Fruit fly (Drosophila melanogaster) whole organism, wandering third instar larva: ENCODE measurements around the gene MED7.

Source experiments
- Abd-B ChIP-seq: fragments of >200 bp; optimal IDR thresholded peaks from 2 replicates; lab custom pipeline; 2017; ENCODE audit warnings: missing biosample characterization, missing genetic modification characterization
- CG32264 ChIP-seq: fragments of 200-800 bp; sonication (Bioruptor generic); optimal IDR thresholded peaks from 2 replicates; lab custom pipeline; 2016; ENCODE audit warnings: missing biosample characterization, missing genetic modification characterization
- CG9705 ChIP-seq: fragments of 200-800 bp; sonication (Bioruptor generic); optimal IDR thresholded peaks from 2 replicates; lab custom pipeline; 2018; ENCODE audit warnings: missing biosample characterization, mild to moderate bottlenecking, missing genetic modification characterization
- CrebA ChIP-seq: fragments of 200-800 bp; sonication (Bioruptor generic); optimal IDR thresholded peaks from 2 replicates; lab custom pipeline; 2016; ENCODE audit warnings: missing biosample characterization, mild to moderate bottlenecking, missing genetic modification characterization, borderline replicate concordance
- Dfd ChIP-seq: fragments of >200 bp; optimal IDR thresholded peaks from 2 replicates; lab custom pipeline; 2017; ENCODE audit warnings: missing biosample characterization, missing genetic modification characterization
- GATAd ChIP-seq: sonication (Bioruptor generic); optimal IDR thresholded peaks from 2 replicates; lab custom pipeline; 2016; ENCODE audit warnings: missing biosample characterization, missing genetic modification characterization
- HLH106 ChIP-seq: fragments of 200-800 bp; optimal IDR thresholded peaks from 3 replicates; lab custom pipeline; 2019; ENCODE audit warnings: missing biosample characterization, mild to moderate bottlenecking, missing genetic modification characterization, moderate library complexity
- Hnf4 ChIP-seq: fragments of 200-800 bp; sonication (Bioruptor generic); optimal IDR thresholded peaks from 2 replicates; lab custom pipeline; 2016; ENCODE audit warnings: missing biosample characterization, mild to moderate bottlenecking, missing genetic modification characterization
- Hr78 ChIP-seq: fragments of >200 bp; optimal IDR thresholded peaks from 2 replicates; lab custom pipeline; 2017; ENCODE audit warnings: missing biosample characterization, missing genetic modification characterization
- Hr83 ChIP-seq: fragments of 200-300 bp; sonication (Bioruptor generic); optimal IDR thresholded peaks from 2 replicates; lab custom pipeline; 2016; ENCODE audit warnings: missing biosample characterization, mild to moderate bottlenecking, missing genetic modification characterization, moderate library complexity; ENCODE audit not compliant: poor library complexity, severe bottlenecking
- Jra ChIP-seq: sonication (Bioruptor generic); optimal IDR thresholded peaks from 2 replicates; lab custom pipeline; 2016; ENCODE audit warnings: missing biosample characterization, missing genetic modification characterization
- Mio ChIP-seq: sonication (Bioruptor generic); optimal IDR thresholded peaks from 2 replicates; lab custom pipeline; 2016; ENCODE audit warnings: missing biosample characterization, missing genetic modification characterization
- Myc ChIP-seq: fragments of >200 bp; optimal IDR thresholded peaks from 2 replicates; lab custom pipeline; 2017
- N ChIP-seq: fragments of >200 bp; optimal IDR thresholded peaks from 2 replicates; lab custom pipeline; 2018; ENCODE audit warnings: missing biosample characterization, missing external identifiers, missing genetic modification characterization
- Rel ChIP-seq, 2 experiments: fragments of 200-800 bp; sonication (Bioruptor generic) in 1 of 2; optimal IDR thresholded peaks; 2 replicates in 1 of 2; 3 replicates in 1 of 2; lab custom pipeline; 2016 to 2019; ENCODE audit warnings: mild to moderate bottlenecking in 2 of 2, missing biosample characterization in 2 of 2, missing genetic modification characterization in 2 of 2, moderate library complexity in 1 of 2
- Sp1 ChIP-seq: fragments of 200-800 bp; sonication (Bioruptor generic); optimal IDR thresholded peaks from 3 replicates; lab custom pipeline; 2019; ENCODE audit warnings: missing biosample characterization, mild to moderate bottlenecking, missing genetic modification characterization, moderate library complexity
- Vsx2 ChIP-seq: fragments of 200-300, 225-300 bp; sonication (Bioruptor generic); optimal IDR thresholded peaks from 2 replicates; lab custom pipeline; 2018; ENCODE audit warnings: missing biosample characterization, missing genetic modification characterization; ENCODE audit not compliant: partially characterized antibody
- br ChIP-seq: fragments of 200-800 bp; sonication (Bioruptor generic); optimal IDR thresholded peaks from 2 replicates; lab custom pipeline; 2016; ENCODE audit warnings: missing biosample characterization, missing genetic modification characterization
- brk ChIP-seq: fragments of 200-800 bp; sonication (Bioruptor generic); optimal IDR thresholded peaks from 2 replicates; lab custom pipeline; 2016; ENCODE audit warnings: missing biosample characterization, mild to moderate bottlenecking, missing genetic modification characterization
- dl ChIP-seq, 2 experiments: fragments of 175-275, 200-275 bp in 1 of 2; fragments of 200-275 bp in 1 of 2; sonication (Bioruptor generic); optimal IDR thresholded peaks; lab custom pipeline; 2018; ENCODE audit warnings: mild to moderate bottlenecking in 2 of 2, missing biosample characterization in 2 of 2, missing genetic modification characterization in 2 of 2, moderate library complexity in 2 of 2; ENCODE audit not compliant: partially characterized antibody in 2 of 2, insufficient read depth in 1 of 2
- dmrt93B ChIP-seq: fragments of 200-800 bp; sonication (Bioruptor generic); optimal IDR thresholded peaks from 2 replicates; lab custom pipeline; 2018; ENCODE audit warnings: missing biosample characterization, mild to moderate bottlenecking, missing genetic modification characterization
- dsf ChIP-seq: sonication (Bioruptor generic); optimal IDR thresholded peaks from 2 replicates; lab custom pipeline; 2016; ENCODE audit warnings: missing biosample characterization, missing genetic modification characterization, borderline replicate concordance
- ey ChIP-seq: fragments of 200-800 bp; sonication (Bioruptor generic); optimal IDR thresholded peaks from 2 replicates; lab custom pipeline; 2016; ENCODE audit warnings: missing biosample characterization, missing genetic modification characterization
- foxo ChIP-seq, 2 experiments: fragments of 200-800 bp; sonication (Bioruptor generic); optimal IDR thresholded peaks; 2 replicates in 1 of 2; 3 replicates in 1 of 2; lab custom pipeline; 2016 to 2017; ENCODE audit warnings: missing biosample characterization in 2 of 2, missing genetic modification characterization in 2 of 2
- fru ChIP-seq: fragments of 200-800 bp; sonication (Bioruptor generic); optimal IDR thresholded peaks from 3 replicates; lab custom pipeline; 2016; ENCODE audit warnings: missing biosample characterization, mild to moderate bottlenecking, missing genetic modification characterization
- jim ChIP-seq: fragments of 175-275, 200-325 bp; sonication (Bioruptor generic); optimal IDR thresholded peaks from 2 replicates; lab custom pipeline; 2016; ENCODE audit warnings: missing biosample characterization, mild to moderate bottlenecking, missing genetic modification characterization
- lola ChIP-seq: fragments of >200 bp; optimal IDR thresholded peaks from 2 replicates; lab custom pipeline; 2017; ENCODE audit warnings: missing biosample characterization, missing genetic modification characterization
- pan ChIP-seq: fragments of >200 bp; optimal IDR thresholded peaks from 2 replicates; lab custom pipeline; 2017
- psq ChIP-seq: fragments of 200-800 bp; sonication (Bioruptor generic); optimal IDR thresholded peaks from 3 replicates; lab custom pipeline; 2017; ENCODE audit warnings: missing biosample characterization, mild to moderate bottlenecking, missing genetic modification characterization, moderate library complexity
- sv ChIP-seq: fragments of 200-800 bp; sonication (Bioruptor generic); optimal IDR thresholded peaks from 3 replicates; lab custom pipeline; 2016; ENCODE audit warnings: missing biosample characterization, missing genetic modification characterization
- tai ChIP-seq: sonication (Bioruptor generic); optimal IDR thresholded peaks from 2 replicates; lab custom pipeline; 2016; ENCODE audit warnings: missing biosample characterization, missing genetic modification characterization
- usp ChIP-seq: fragments of >200 bp; optimal IDR thresholded peaks from 2 replicates; lab custom pipeline; 2017; ENCODE audit warnings: missing biosample characterization, missing genetic modification characterization
- woc ChIP-seq: sonication (Bioruptor generic); optimal IDR thresholded peaks from 2 replicates; lab custom pipeline; 2016; ENCODE audit warnings: missing biosample characterization, mild to moderate bottlenecking, missing genetic modification characterization

MED7 gene

dm6 chr3R:10782167-10782566 is 21.3 kb upstream of the MED7 start, which contains the start of gene CG42633:
Gene CG42633 (minus strand): TSS chr3R:10782267.
- TF ChIP-seq Myc (no peak), Hr78 (no peak), N (GFP tag; lab: Kevin White, UChicago) (no peak), Sp1 (GFP tag; lab: Kevin White, UChicago) (no peak), fru (GFP tag; lab: Kevin White, UChicago) (no peak), usp (no peak), dmrt93B (GFP tag; lab: Kevin White, UChicago) (no peak), Hr83 (GFP tag; lab: Kevin White, UChicago) (no peak), Dfd (GFP tag; lab: Kevin White, UChicago) (no peak), HLH106 (tag; lab: Kevin White, UChicago) (no peak), Vsx2 (GFP tag; lab: Kevin White, UChicago) (no peak), Abd-B (GFP tag; lab: Kevin White, UChicago) (no peak), br (GFP tag; lab: Kevin White, UChicago) (no peak), psq (no peak), dsf (no peak), sv (GFP tag; lab: Kevin White, UChicago) (no peak), brk (GFP tag; lab: Kevin White, UChicago) (no peak), Jra (GFP tag; lab: Kevin White, UChicago) (no peak), dl (GFP tag; optimal IDR thresholded peaks at IDR 0.05; lab: Kevin White, UChicago; ENCODE audit: insufficient read depth in 1 of 2, partially characterized antibody in 2 of 2) (no peak), lola (GFP tag; lab: Kevin White, UChicago) (no peak)
- TF ChIP-seq, all 38 proteins: peak for 0

dm6 chr3R:10780161-10780560 is 19.3 kb upstream of the MED7 start:
- no peak for TF ChIP-seq tai (GFP tag; lab: Kevin White, UChicago)
- no peak for TF ChIP-seq N (GFP tag; lab: Kevin White, UChicago)

dm6 chr3R:10779269-10779668 is 18.4 kb upstream of the MED7 start, which contains the start of gene Desi:
Gene Desi (plus strand): TSS chr3R:10779569.
- TF ChIP-seq Hr83 (GFP tag; lab: Kevin White, UChicago): no peak
- no peak for TF ChIP-seq CrebA
- TF ChIP-seq Sp1 (GFP tag; lab: Kevin White, UChicago): no peak
- no peak for TF ChIP-seq N (GFP tag; lab: Kevin White, UChicago)
- no peak for TF ChIP-seq pan
- TF ChIP-seq Dfd (GFP tag; lab: Kevin White, UChicago): no peak
- no peak for TF ChIP-seq usp
- no peak for TF ChIP-seq fru (GFP tag; lab: Kevin White, UChicago)
- no peak for TF ChIP-seq woc (GFP tag; lab: Kevin White, UChicago)

- no peak for TF ChIP-seq Dfd (GFP tag; lab: Kevin White, UChicago)
- no peak for TF ChIP-seq Jra (GFP tag; lab: Kevin White, UChicago)
- no peak for TF ChIP-seq Hnf4 (GFP tag; lab: Kevin White, UChicago)
- TF ChIP-seq usp: no peak
- TF ChIP-seq N (GFP tag; lab: Kevin White, UChicago): no peak
- TF ChIP-seq Mio (GFP tag; lab: Kevin White, UChicago): no peak
- no peak for TF ChIP-seq pan
- no peak for TF ChIP-seq CrebA
- no peak for TF ChIP-seq lola (GFP tag; lab: Kevin White, UChicago)
- no peak for TF ChIP-seq dmrt93B (GFP tag; lab: Kevin White, UChicago)
- TF ChIP-seq foxo (GFP tag; optimal IDR thresholded peaks at IDR 0.05; lab: Kevin White, UChicago): no peak
- TF ChIP-seq jim: no peak
- TF ChIP-seq dsf: no peak
- no peak for TF ChIP-seq sv (GFP tag; lab: Kevin White, UChicago)
- TF ChIP-seq brk (GFP tag; lab: Kevin White, UChicago): no peak
- TF ChIP-seq GATAd: no peak
- no peak for TF ChIP-seq Hr78
- TF ChIP-seq CG9705 (GFP tag; lab: Kevin White, UChicago): no peak
- no peak for TF ChIP-seq Rel (GFP tag; optimal IDR thresholded peaks at IDR 0.05; lab: Kevin White, UChicago)
- no peak for TF ChIP-seq Rel (tag; optimal IDR thresholded peaks at IDR 0.05; lab: Kevin White, UChicago)
- no peak for TF ChIP-seq Myc
- TF ChIP-seq, all 38 proteins: peak for 0
These were observed 17.3 kb upstream of the MED7 start for dm6 chr3R:10778151-10778550.

- TF ChIP-seq foxo (GFP tag; optimal IDR thresholded peaks at IDR 0.05; lab: Kevin White, UChicago) (no peak), woc (GFP tag; lab: Kevin White, UChicago) (no peak), sv (GFP tag; lab: Kevin White, UChicago) (no peak), dmrt93B (GFP tag; lab: Kevin White, UChicago) (no peak), ey (no peak), GATAd (no peak), CG32264 (GFP tag; lab: Kevin White, UChicago) (no peak), usp (no peak), lola (GFP tag; lab: Kevin White, UChicago) (no peak), Hr83 (GFP tag; lab: Kevin White, UChicago) (no peak)
These were observed 16.4 kb upstream of the MED7 start, which contains the start of the genes CG45076, CG45078 and fau for dm6 chr3R:10777274-10777673. Gene CG45076 (minus strand): TSS chr3R:10777374. Gene CG45078 (minus strand): TSS chr3R:10777374. Gene fau (minus strand): TSS chr3R:10777374.
